Worm (Caenorhabditis elegans): ENCODE data around the gene acs-4.

acs-4 gene

ce11 chrIII:7167568-7167937, at the start of gene acs-4:
TSS of gene acs-4 (plus strand) at chrIII:7167838.
- no peak for TF ChIP-seq aly-2 (tag; optimal IDR thresholded peaks at IDR 0.05)
- no peak for TF ChIP-seq nhr-11 (tag; optimal IDR thresholded peaks at IDR 0.05)
- TF ChIP-seq C34F6.9 (tag; optimal IDR thresholded peaks at IDR 0.05) = no peak
- no peak for TF ChIP-seq F13H6.1 (tag; optimal IDR thresholded peaks at IDR 0.05)
- no peak for TF ChIP-seq mbf-1 (tag; optimal IDR thresholded peaks at IDR 0.05)
- no peak for TF ChIP-seq crh-2 (tag; optimal IDR thresholded peaks at IDR 0.05)
- TF ChIP-seq ceh-16 (tag; optimal IDR thresholded peaks at IDR 0.05) = no peak
- no peak for TF ChIP-seq nhr-237 (tag; optimal IDR thresholded peaks at IDR 0.05)
- TF ChIP-seq mab-5 (tag; optimal IDR thresholded peaks at IDR 0.05) = no peak
- no peak for TF ChIP-seq lin-11 (tag; optimal IDR thresholded peaks at IDR 0.05)
- TF ChIP-seq unc-39 (tag; optimal IDR thresholded peaks at IDR 0.05) = no peak
- TF ChIP-seq nhr-77 (tag; optimal IDR thresholded peaks at IDR 0.05) = no peak
- TF ChIP-seq nhr-21 (tag; optimal IDR thresholded peaks at IDR 0.05) = no peak
- TF ChIP-seq fos-1 (tag; optimal IDR thresholded peaks at IDR 0.05) = no peak
- no peak for TF ChIP-seq nhr-12 (tag; optimal IDR thresholded peaks at IDR 0.05)
- TF ChIP-seq lsy-2 (tag; optimal IDR thresholded peaks at IDR 0.05) = no peak
- no peak for TF ChIP-seq gmeb-1 (tag; optimal IDR thresholded peaks at IDR 0.05)
- TF ChIP-seq Y55F3AM.14 (GFP tag; optimal IDR thresholded peaks at IDR 0.05) = no peak
- no peak for TF ChIP-seq nhr-129 (tag; optimal IDR thresholded peaks at IDR 0.05)
- no peak for TF ChIP-seq dmd-4 (tag; optimal IDR thresholded peaks at IDR 0.05)

ce11 chrIII:7120477-7120876, 47.2 kb upstream of the acs-4 start:
- TF ChIP-seq lin-39 (tag; optimal IDR thresholded peaks at IDR 0.05) (no peak), elt-3 (tag; optimal IDR thresholded peaks at IDR 0.05) (no peak), mdl-1 (tag; optimal IDR thresholded peaks at IDR 0.05) (no peak), sma-9 (GFP tag; optimal IDR thresholded peaks at IDR 0.05) (peak; percentile 89), sma-9 (tag; optimal IDR thresholded peaks at IDR 0.05) (no peak), lsy-2 (tag; optimal IDR thresholded peaks at IDR 0.05) (peak in 1 of 2 experiments; percentile 28), sma-3 (GFP tag; optimal IDR thresholded peaks at IDR 0.05) (peak; percentile 57), nhr-21 (tag; optimal IDR thresholded peaks at IDR 0.05) (peak; percentile 32), gmeb-1 (tag; optimal IDR thresholded peaks at IDR 0.05) (peak; percentile 21), nhr-25 (tag; optimal IDR thresholded peaks at IDR 0.05) (peak; percentile 58), egl-27 (tag; optimal IDR thresholded peaks at IDR 0.05) (peak; percentile 76), nhr-77 (tag; optimal IDR thresholded peaks at IDR 0.05) (no peak), lin-13 (GFP tag; optimal IDR thresholded peaks at IDR 0.05) (no peak), nhr-129 (tag; optimal IDR thresholded peaks at IDR 0.05) (peak; percentile 36), crh-2 (tag; optimal IDR thresholded peaks at IDR 0.05) (peak; percentile 65), fos-1 (tag; optimal IDR thresholded peaks at IDR 0.05) (peak; percentile 31)

- TF ChIP-seq sma-9 (GFP tag; optimal IDR thresholded peaks at IDR 0.05) = peak; percentile 45
- no peak for TF ChIP-seq sma-9 (tag; optimal IDR thresholded peaks at IDR 0.05)
- TF ChIP-seq aly-2 (tag; optimal IDR thresholded peaks at IDR 0.05) = no peak
- TF ChIP-seq alr-1 (tag; optimal IDR thresholded peaks at IDR 0.05) = no peak
- no peak for TF ChIP-seq dmd-4 (tag; optimal IDR thresholded peaks at IDR 0.05)
- TF ChIP-seq unc-55 (GFP tag; optimal IDR thresholded peaks at IDR 0.05) = peak; percentile 60
- TF ChIP-seq lsy-2 (tag; optimal IDR thresholded peaks at IDR 0.05) = peak; percentile 81 to 95
- TF ChIP-seq nhr-11 (tag; optimal IDR thresholded peaks at IDR 0.05) = no peak
- TF ChIP-seq unc-62 (GFP tag; optimal IDR thresholded peaks at IDR 0.05) = no peak
- no peak for TF ChIP-seq sem-4 (tag; optimal IDR thresholded peaks at IDR 0.05)
- no peak for TF ChIP-seq nhr-21 (tag; optimal IDR thresholded peaks at IDR 0.05)
- TF ChIP-seq nhr-129 (tag; optimal IDR thresholded peaks at IDR 0.05) = peak; percentile 38
- TF ChIP-seq gmeb-1 (tag; optimal IDR thresholded peaks at IDR 0.05) = peak; percentile 26
- TF ChIP-seq C34F6.9 (tag; optimal IDR thresholded peaks at IDR 0.05) = peak; percentile 50
- peak; percentile 33 for TF ChIP-seq crh-2 (tag; optimal IDR thresholded peaks at IDR 0.05)
- TF ChIP-seq F13H6.1 (tag; optimal IDR thresholded peaks at IDR 0.05) = peak; percentile 7
- no peak for TF ChIP-seq unc-39 (tag; optimal IDR thresholded peaks at IDR 0.05)
Observed at ce11 chrIII:7122860-7123259, 44.8 kb upstream of the acs-4 start, which contains the start of the genes B0280.9 and rpia-1. TSS of gene B0280.9 (minus strand) at chrIII:7122895. TSS of gene rpia-1 (plus strand) at chrIII:7123128.

- TF ChIP-seq dmd-4 (tag; optimal IDR thresholded peaks at IDR 0.05) (no peak), nhr-129 (tag; optimal IDR thresholded peaks at IDR 0.05) (no peak), blmp-1 (tag; optimal IDR thresholded peaks at IDR 0.05; ENCODE audit: insufficient read depth) (no peak), nhr-12 (tag; optimal IDR thresholded peaks at IDR 0.05) (no peak), sma-3 (GFP tag; optimal IDR thresholded peaks at IDR 0.05) (no peak), nhr-11 (tag; optimal IDR thresholded peaks at IDR 0.05) (no peak), nhr-237 (tag; optimal IDR thresholded peaks at IDR 0.05) (no peak), peb-1 (tag; optimal IDR thresholded peaks at IDR 0.05) (no peak), elt-1 (tag; optimal IDR thresholded peaks at IDR 0.05) (no peak), unc-55 (GFP tag; optimal IDR thresholded peaks at IDR 0.05) (no peak), nhr-6 (tag; optimal IDR thresholded peaks at IDR 0.05) (no peak), crh-2 (tag; optimal IDR thresholded peaks at IDR 0.05) (no peak), F13H6.1 (tag; optimal IDR thresholded peaks at IDR 0.05) (no peak)
Observed at ce11 chrIII:7124364-7124763, 43.3 kb upstream of the acs-4 start, which contains the start of gene B0280.2. TSS of gene B0280.2 (plus strand) at chrIII:7124664.

Data from whole organism, L2 larva.